Worm (Caenorhabditis elegans) whole organism, midembryonic: ENCODE results near the gene nog-1.

Source experiments
- T22C8.4 ChIP-seq: fragments of 200-800 bp; sonication (Bioruptor generic); IDR thresholded peaks from 2 replicates; pipeline ENCODE4 v1.3.6; 2022; ENCODE audit warnings: missing genetic modification characterization, missing compliant biosample characterization
- cog-1 ChIP-seq: sonication (generic microtip); optimal IDR thresholded peaks from 2 replicates; lab custom pipeline; 2016; ENCODE audit warnings: missing genetic modification characterization, missing compliant biosample characterization
- flt-1 ChIP-seq: fragments of 200-800 bp; sonication (Bioruptor generic); IDR thresholded peaks from 2 replicates; pipeline ENCODE4 v1.3.6; 2022; ENCODE audit warnings: missing genetic modification characterization, missing compliant biosample characterization
- klf-2 ChIP-seq: fragments of 200-800 bp; sonication (Bioruptor generic); conservative IDR thresholded peaks from 2 replicates; pipeline ENCODE4 v1.3.6; 2022; ENCODE audit warnings: missing genetic modification reagents, missing genetic modification characterization, missing compliant biosample characterization
- med-1 ChIP-seq: sonication (generic microtip); optimal IDR thresholded peaks from 2 replicates; lab custom pipeline; 2017; ENCODE audit warnings: missing genetic modification characterization, mild to moderate bottlenecking, missing compliant biosample characterization, antibody characterized with exemption, missing genetic modification reagents; ENCODE audit not compliant: insufficient read depth
- tab-1 ChIP-seq: fragments of 200-800 bp; sonication (Bioruptor generic); IDR thresholded peaks from 2 replicates; pipeline ENCODE4 v1.3.6; 2022; ENCODE audit warnings: missing genetic modification characterization, missing compliant biosample characterization
- ztf-29 ChIP-seq: fragments of 200-800 bp; sonication (Bioruptor generic); IDR thresholded peaks from 2 replicates; pipeline ENCODE4 v1.3.6; 2022; ENCODE audit warnings: missing genetic modification reagents, missing genetic modification characterization, missing compliant biosample characterization

DNA sequence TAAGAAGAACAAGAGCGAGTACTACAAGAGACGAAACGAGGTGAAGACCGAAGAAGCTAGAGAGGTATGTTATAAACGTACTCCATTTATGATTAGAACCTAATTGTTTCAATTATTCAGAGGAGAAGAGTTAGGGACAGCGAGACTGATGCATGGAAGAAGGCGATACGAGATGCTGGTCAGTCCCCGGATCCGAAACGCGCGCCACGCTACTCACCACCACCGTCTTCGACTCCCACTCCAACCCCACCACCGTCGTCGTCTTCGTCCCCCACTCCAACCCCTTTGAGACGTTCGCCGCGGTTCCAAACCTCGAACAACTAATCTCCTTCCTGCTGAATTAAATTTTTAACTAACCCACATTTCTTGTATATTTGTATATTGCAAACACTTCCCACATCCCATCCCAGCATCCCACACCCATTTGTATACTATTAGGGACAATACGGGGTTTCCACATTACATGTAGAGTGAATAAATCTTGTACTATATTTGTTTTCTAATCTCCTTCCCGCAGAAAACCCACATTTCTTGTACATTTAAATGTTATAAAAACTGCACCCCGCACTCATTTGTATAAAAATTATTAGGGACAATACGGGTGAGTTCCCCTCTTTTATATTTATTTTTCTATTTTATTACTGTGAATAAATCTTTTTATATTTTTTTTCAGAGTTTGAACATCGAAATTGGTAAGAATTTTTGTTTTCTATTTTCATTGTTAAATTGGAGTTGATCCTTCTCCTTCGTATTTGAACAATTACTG is 6.2 kb upstream of the nog-1 start:
- no peak for TF ChIP-seq tab-1 (GFP tag; lab: Robert Waterston, UW)
- TF ChIP-seq klf-2 = no peak
- TF ChIP-seq T22C8.4 = no peak
- TF ChIP-seq ztf-29 = no peak
- no peak for TF ChIP-seq flt-1 (GFP tag; lab: Robert Waterston, UW)
- TF ChIP-seq cog-1 = no peak
- TF ChIP-seq med-1 (GFP tag; lab: Kevin White, UChicago) = no peak
